Worm (Caenorhabditis elegans): Measurements from ENCODE around the gene lips-1.

- TF ChIP-seq mcd-1 (GFP tag; IDR thresholded peaks at IDR 0.05) (no peak), lin-26 (GFP tag; IDR thresholded peaks at IDR 0.05) (no peak), nhr-120 (GFP tag; IDR thresholded peaks at IDR 0.05) (no peak), snpc-4 (GFP tag; optimal IDR thresholded peaks at IDR 0.05) (no peak), snpc-4 (tag; optimal IDR thresholded peaks at IDR 0.05) (no peak), ama-1 (optimal IDR thresholded peaks at IDR 0.05) (no peak), ama-1 (GFP tag; optimal IDR thresholded peaks at IDR 0.05) (no peak), Y53G8AR.9 (GFP tag; conservative IDR thresholded peaks at IDR 0.05) (no peak), dpl-1 (GFP tag; optimal IDR thresholded peaks at IDR 0.05) (no peak), unc-130 (GFP tag; optimal IDR thresholded peaks at IDR 0.05) (no peak), egl-44 (GFP tag; IDR thresholded peaks at IDR 0.05) (no peak), lin-35 (GFP tag; optimal IDR thresholded peaks at IDR 0.05) (no peak), F55B11.4 (tag; optimal IDR thresholded peaks at IDR 0.05; ENCODE audit: borderline replicate concordance, insufficient read depth) (no peak), mel-28 (tag; optimal IDR thresholded peaks at IDR 0.05; ENCODE audit: borderline replicate concordance) (no peak), cebp-2 (GFP tag; IDR thresholded peaks at IDR 0.05) (no peak), pha-4 (tag; optimal IDR thresholded peaks at IDR 0.05) (no peak)
These were observed 23.3 kb downstream of the lips-1 start for ce11 chrX:12515596-12516481.

All from whole organism, young adult.